Fruit fly (Drosophila melanogaster) whole organism, embryonic: ENCODE measurements around the gene Pex3.

Experiments used
- Aef1 ChIP-seq: fragments of 200-800 bp; sonication (Bioruptor generic); IDR thresholded peaks from 3 replicates; pipeline ENCODE4 v1.3.6; 2022; ENCODE audit warnings: missing biosample characterization, missing genetic modification characterization
- Blimp-1 ChIP-seq: fragments of 200-800 bp; sonication (Bioruptor generic); optimal IDR thresholded peaks from 3 replicates; lab custom pipeline; 2018; ENCODE audit warnings: missing biosample characterization, missing genetic modification characterization, mild to moderate bottlenecking, moderate library complexity, missing genetic modification reagents
- CG10274 ChIP-seq: fragments of 200-800 bp; sonication (Bioruptor generic); optimal IDR thresholded peaks from 3 replicates; lab custom pipeline; 2017; ENCODE audit warnings: missing biosample characterization, mild to moderate bottlenecking, missing genetic modification characterization
- CG10565 ChIP-seq: fragments of 200-800 bp; sonication (Bioruptor generic); optimal IDR thresholded peaks from 3 replicates; lab custom pipeline; 2016; ENCODE audit warnings: missing biosample characterization, mild to moderate bottlenecking, missing genetic modification characterization
- CG10979 ChIP-seq: fragments of 200-800 bp; sonication (Bioruptor generic); optimal IDR thresholded peaks from 2 replicates; lab custom pipeline; 2018; ENCODE audit warnings: missing biosample characterization, mild to moderate bottlenecking, missing genetic modification characterization, moderate library complexity
- CG11504 ChIP-seq: fragments of 200-800 bp; sonication (Bioruptor generic); optimal IDR thresholded peaks from 3 replicates; lab custom pipeline; 2019; ENCODE audit warnings: missing biosample characterization, mild to moderate bottlenecking, missing genetic modification characterization, moderate library complexity
- CG11696 ChIP-seq: fragments of 200-800 bp; sonication (Bioruptor generic); IDR thresholded peaks from 2 replicates; pipeline ENCODE4 v1.3.6; 2022; ENCODE audit warnings: missing biosample characterization, missing genetic modification characterization
- CG15011 ChIP-seq: fragments of 200-800 bp; sonication (Bioruptor generic); optimal IDR thresholded peaks from 3 replicates; lab custom pipeline; 2018; ENCODE audit warnings: missing biosample characterization, mild to moderate bottlenecking, missing genetic modification characterization
- CG16813 ChIP-seq: fragments of 200-800 bp; sonication (Bioruptor generic); IDR thresholded peaks from 3 replicates; pipeline ENCODE4 v1.3.6; 2022; ENCODE audit warnings: missing biosample characterization, missing genetic modification characterization; ENCODE audit not compliant: partially characterized antibody
- CG17186 ChIP-seq: fragments of 200-800 bp; sonication (Bioruptor generic); optimal IDR thresholded peaks from 3 replicates; lab custom pipeline; 2017; ENCODE audit warnings: missing biosample characterization, missing genetic modification reagents, missing genetic modification characterization
- CG18476 ChIP-seq: fragments of 200-800 bp; sonication (Bioruptor generic); optimal IDR thresholded peaks from 2 replicates; lab custom pipeline; 2016; ENCODE audit warnings: missing biosample characterization, mild to moderate bottlenecking, missing genetic modification characterization
- CG18599 ChIP-seq: fragments of 200-800 bp; sonication (Bioruptor generic); optimal IDR thresholded peaks from 3 replicates; lab custom pipeline; 2017; ENCODE audit warnings: missing biosample characterization, missing genetic modification characterization, mild to moderate bottlenecking, moderate library complexity, missing genetic modification reagents
- CG2120 ChIP-seq: fragments of 200-800 bp; sonication (Bioruptor generic); optimal IDR thresholded peaks from 3 replicates; lab custom pipeline; 2016; ENCODE audit warnings: missing biosample characterization, missing genetic modification characterization
- CG2129 ChIP-seq: fragments of 200-800 bp; sonication (Bioruptor generic); IDR thresholded peaks from 2 replicates; pipeline ENCODE4 v1.3.6; 2022; ENCODE audit warnings: missing biosample characterization, missing genetic modification characterization; ENCODE audit not compliant: partially characterized antibody
- CG2199 ChIP-seq: fragments of 200-800 bp; sonication (Bioruptor generic); IDR thresholded peaks from 3 replicates; pipeline ENCODE4 v1.3.6; 2022; ENCODE audit warnings: missing biosample characterization, missing genetic modification characterization
- CG3726 ChIP-seq: fragments of 200-800 bp; sonication (Bioruptor generic); IDR thresholded peaks from 3 replicates; pipeline ENCODE4, ENCODE4 v1.3.6; 2022; ENCODE audit warnings: missing biosample characterization, missing genetic modification characterization
- CG3838 ChIP-seq: fragments of 200-800 bp; sonication (Bioruptor generic); optimal IDR thresholded peaks from 3 replicates; lab custom pipeline; 2016; ENCODE audit warnings: missing biosample characterization, missing genetic modification characterization
- CG4328 ChIP-seq: fragments of 200-800 bp; sonication (Bioruptor generic); optimal IDR thresholded peaks from 3 replicates; lab custom pipeline; 2017; ENCODE audit warnings: missing biosample characterization, missing genetic modification reagents, missing genetic modification characterization
- CG5245 ChIP-seq: fragments of 200-800 bp; sonication (Bioruptor generic); optimal IDR thresholded peaks from 3 replicates; lab custom pipeline; 2016; ENCODE audit warnings: missing biosample characterization, missing genetic modification characterization
- CG7839 ChIP-seq: fragments of 200-800 bp; sonication (Bioruptor generic); optimal IDR thresholded peaks from 3 replicates; lab custom pipeline; 2018; ENCODE audit warnings: missing biosample characterization, mild to moderate bottlenecking, missing genetic modification characterization, moderate library complexity
- Camta ChIP-seq: fragments of 200-800 bp; sonication (Bioruptor generic); optimal IDR thresholded peaks from 2 replicates; lab custom pipeline; 2016; ENCODE audit warnings: missing biosample characterization, missing genetic modification characterization
- Fer3 ChIP-seq: fragments of 200-800 bp; sonication (Bioruptor generic); optimal IDR thresholded peaks from 2 replicates; lab custom pipeline; 2018; ENCODE audit warnings: missing biosample characterization, mild to moderate bottlenecking, missing genetic modification characterization, moderate library complexity
- NC2α ChIP-seq: fragments of 200-800 bp; sonication (Bioruptor generic); optimal IDR thresholded peaks from 2 replicates; lab custom pipeline; 2016; ENCODE audit warnings: missing biosample characterization, missing genetic modification characterization
- Neu2 ChIP-seq: fragments of 200-800 bp; sonication (Bioruptor generic); optimal IDR thresholded peaks from 3 replicates; lab custom pipeline; 2016; ENCODE audit warnings: missing biosample characterization, missing genetic modification characterization, borderline replicate concordance
- Nf-YC ChIP-seq: fragments of 200-800 bp; optimal IDR thresholded peaks from 3 replicates; lab custom pipeline; 2019; ENCODE audit warnings: missing biosample characterization, mild to moderate bottlenecking, missing genetic modification characterization, moderate library complexity
- NfI ChIP-seq: fragments of 200-800 bp; sonication (Bioruptor generic); optimal IDR thresholded peaks from 3 replicates; lab custom pipeline; 2018; ENCODE audit warnings: missing biosample characterization, mild to moderate bottlenecking, missing genetic modification characterization, moderate library complexity
- Pdp1 ChIP-seq, 2 experiments: fragments of 200-800 bp; sonication (Bioruptor generic); optimal IDR thresholded peaks; 3 replicates each; lab custom pipeline; 2016; ENCODE audit warnings: missing biosample characterization in 2 of 2, missing genetic modification characterization in 2 of 2, mild to moderate bottlenecking in 1 of 2, moderate library complexity in 1 of 2
- Six4 ChIP-seq: fragments of 200-800 bp; sonication (Bioruptor generic); optimal IDR thresholded peaks from 2 replicates; lab custom pipeline; 2016; ENCODE audit warnings: missing biosample characterization, missing genetic modification characterization
- Spps ChIP-seq: fragments of 200-800 bp; sonication (Bioruptor generic); optimal IDR thresholded peaks from 2 replicates; lab custom pipeline; 2018; ENCODE audit warnings: missing biosample characterization, mild to moderate bottlenecking, missing genetic modification characterization
- Vsx1 ChIP-seq: fragments of 200-800 bp; sonication (Bioruptor generic); optimal IDR thresholded peaks from 2 replicates; lab custom pipeline; 2017; ENCODE audit warnings: missing biosample characterization, mild to moderate bottlenecking, missing genetic modification characterization, missing genetic modification reagents
- ac ChIP-seq: fragments of 200-800 bp; sonication (Bioruptor generic); optimal IDR thresholded peaks from 3 replicates; lab custom pipeline; 2017; ENCODE audit warnings: missing biosample characterization, mild to moderate bottlenecking, missing genetic modification characterization
- amos ChIP-seq: fragments of 200-800 bp; sonication (Bioruptor generic); IDR thresholded peaks from 2 replicates; pipeline ENCODE4 v1.3.6; 2022; ENCODE audit warnings: missing biosample characterization, missing genetic modification characterization; ENCODE audit not compliant: partially characterized antibody
- chif ChIP-seq, 2 experiments: fragments of 200-800 bp; sonication (Bioruptor generic); optimal IDR thresholded peaks; 3 replicates each; lab custom pipeline; 2016; ENCODE audit warnings: missing biosample characterization in 2 of 2, missing genetic modification characterization in 2 of 2
- chn ChIP-seq: fragments of 200-800 bp; sonication (Bioruptor generic); optimal IDR thresholded peaks from 2 replicates; lab custom pipeline; 2016; ENCODE audit warnings: missing biosample characterization, missing genetic modification characterization
- crol ChIP-seq: fragments of 200-800 bp; sonication (Bioruptor generic); IDR thresholded peaks from 2 replicates; pipeline ENCODE4 v1.3.6; 2022; ENCODE audit warnings: missing biosample characterization, missing genetic modification characterization
- eve ChIP-seq, 2 experiments: fragments of >200 bp; optimal IDR thresholded peaks; 2 replicates each; lab custom pipeline; 2017; ENCODE audit warnings: missing biosample characterization in 2 of 2, missing genetic modification characterization in 2 of 2
- fd102C ChIP-seq: fragments of 200-800 bp; sonication (Bioruptor generic); optimal IDR thresholded peaks from 2 replicates; lab custom pipeline; 2018; ENCODE audit warnings: missing biosample characterization, mild to moderate bottlenecking, missing genetic modification characterization, moderate library complexity
- insv ChIP-seq, 2 experiments: fragments of 200-800 bp; sonication (Bioruptor generic); optimal IDR thresholded peaks; 3 replicates each; lab custom pipeline; 2016 to 2018; ENCODE audit warnings: missing biosample characterization in 2 of 2, missing genetic modification characterization in 2 of 2
- kah ChIP-seq: fragments of 200-800 bp; sonication (Bioruptor generic); optimal IDR thresholded peaks from 2 replicates; lab custom pipeline; 2018; ENCODE audit warnings: missing biosample characterization, mild to moderate bottlenecking, missing genetic modification characterization
- pros ChIP-seq: fragments of 200-800 bp; sonication (Bioruptor generic); optimal IDR thresholded peaks from 3 replicates; lab custom pipeline; 2019; ENCODE audit warnings: missing biosample characterization, mild to moderate bottlenecking, missing genetic modification characterization, moderate library complexity
- ranshi ChIP-seq: fragments of 200-800 bp; sonication (Bioruptor generic); IDR thresholded peaks from 2 replicates; pipeline ENCODE4 v1.3.6; 2022; ENCODE audit warnings: missing biosample characterization, missing genetic modification characterization
- slbo ChIP-seq: fragments of 200-800 bp; sonication (Bioruptor generic); IDR thresholded peaks from 2 replicates; pipeline ENCODE4 v1.3.6; 2022; ENCODE audit warnings: missing biosample characterization, missing genetic modification characterization
- so ChIP-seq: fragments of 200-800 bp; sonication (Bioruptor generic); IDR thresholded peaks from 3 replicates; pipeline ENCODE4 v1.3.6; 2022; ENCODE audit warnings: missing biosample characterization, missing genetic modification characterization
- sob ChIP-seq: fragments of 200-800 bp; sonication (Bioruptor generic); IDR thresholded peaks from 2 replicates; pipeline ENCODE4 v1.3.6; 2022; ENCODE audit warnings: missing biosample characterization, missing genetic modification characterization
- sqz ChIP-seq: fragments of 200-800 bp; sonication (Bioruptor generic); optimal IDR thresholded peaks from 3 replicates; lab custom pipeline; 2018; ENCODE audit warnings: missing biosample characterization, mild to moderate bottlenecking, missing genetic modification characterization
- tgo ChIP-seq: fragments of 200-800 bp; sonication (Bioruptor generic); IDR thresholded peaks from 3 replicates; pipeline ENCODE4 v1.3.6; 2022; ENCODE audit warnings: missing biosample characterization, missing genetic modification characterization
- zen2 ChIP-seq: fragments of 200-800 bp; sonication (Bioruptor generic); IDR thresholded peaks from 3 replicates; pipeline ENCODE4 v1.3.6; 2022; ENCODE audit warnings: missing biosample characterization, missing genetic modification characterization; ENCODE audit not compliant: partially characterized antibody

Pex3 gene

DNA sequence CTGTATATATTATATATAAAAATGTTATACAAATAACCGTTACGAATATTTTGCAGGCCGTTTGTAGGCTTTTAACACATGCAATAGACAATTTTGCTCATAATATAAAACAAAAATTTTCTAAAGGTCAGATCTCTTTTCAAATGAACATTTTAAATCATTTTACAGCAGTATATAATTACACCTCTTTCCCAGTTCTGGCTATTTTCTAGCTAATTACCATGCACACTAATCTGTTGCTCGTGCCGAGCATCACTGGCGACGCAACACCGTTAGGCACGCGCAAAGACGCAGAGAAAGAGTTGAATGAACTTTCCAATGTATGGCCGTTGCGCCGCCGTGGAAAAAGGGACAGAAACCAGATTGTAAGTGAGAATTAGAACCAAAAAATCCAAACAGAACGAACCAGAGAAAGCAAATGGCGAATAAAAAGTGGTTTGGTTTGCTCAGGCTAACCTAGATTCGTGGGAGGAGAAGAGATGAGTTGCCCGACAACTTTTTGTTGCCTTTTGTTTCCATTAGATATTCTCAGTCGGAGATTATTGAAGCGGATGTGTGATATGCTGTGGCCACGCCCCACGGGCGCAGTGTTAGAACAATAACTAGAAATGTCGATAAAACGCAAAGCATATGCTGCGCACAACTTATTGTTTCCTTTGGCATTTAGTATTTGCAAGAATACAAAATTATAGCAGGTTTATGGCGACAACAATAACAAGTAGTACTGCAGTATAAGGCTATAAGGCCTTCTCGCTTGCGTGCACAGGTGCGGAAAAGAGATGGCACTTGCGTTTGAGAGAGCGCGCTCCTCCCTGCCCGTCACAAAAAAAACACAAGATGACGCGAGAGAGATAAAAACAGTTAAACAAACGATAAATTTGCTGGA is 2.8 kb upstream of the Pex3 start (continued):
- TF ChIP-seq crol (GFP tag; lab: Robert Waterston, UW) (peak; percentile 47), ac (GFP tag; lab: Kevin White, UChicago) (no peak), ranshi (GFP tag; lab: Robert Waterston, UW) (0 out of 2 replicates have a peak, but pooled peaks have one; percentile 21), Camta (GFP tag; lab: Kevin White, UChicago) (no peak), Pdp1 (GFP tag; optimal IDR thresholded peaks at IDR 0.05; lab: Kevin White, UChicago) (peak in 1 of 2 experiments; percentile 29), Nf-YC (peak; percentile 20), CG4328 (GFP tag; lab: Kevin White, UChicago) (no peak), CG18599 (GFP tag; lab: Kevin White, UChicago) (no peak), so (GFP tag; lab: Robert Waterston, UW) (no peak), CG2120 (GFP tag; lab: Kevin White, UChicago) (peak; percentile 26), slbo (GFP tag; lab: Robert Waterston, UW) (peak; percentile 60), CG7839 (tag; lab: Kevin White, UChicago) (peak; percentile 14), pros (peak; percentile 81), CG10979 (tag; lab: Kevin White, UChicago) (no peak), CG5245 (GFP tag; lab: Kevin White, UChicago) (no peak), CG11504 (tag; lab: Kevin White, UChicago) (peak; percentile 37), CG3726 (GFP tag; lab: Robert Waterston, UW) (no peak), CG17186 (GFP tag; lab: Kevin White, UChicago) (no peak), CG15011 (GFP tag; lab: Kevin White, UChicago) (no peak), Neu2 (GFP tag; lab: Kevin White, UChicago) (no peak), Blimp-1 (peak; percentile 16), CG2129 (GFP tag; lab: Robert Waterston, UW) (no peak), CG11696 (GFP tag; lab: Robert Waterston, UW) (0 out of 2 replicates have a peak, but pooled peaks have one; percentile 18), CG2199 (GFP tag; lab: Robert Waterston, UW) (peak; percentile 34; the same call in 1 of the 3 replicates), Vsx1 (GFP tag; lab: Kevin White, UChicago) (peak; percentile 69), sob (peak; percentile 25; the same call in 1 of the 2 replicates), CG18476 (GFP tag; lab: Kevin White, UChicago) (no peak), CG3838 (GFP tag; lab: Kevin White, UChicago) (no peak), insv (GFP tag; optimal IDR thresholded peaks at IDR 0.05; lab: Kevin White, UChicago) (peak in 1 of 2 experiments; percentile 80), sqz (GFP tag; lab: Kevin White, UChicago) (peak; percentile 95), chn (GFP tag; lab: Kevin White, UChicago) (peak; percentile 8), Six4 (GFP tag; lab: Kevin White, UChicago) (no peak), Fer3 (tag; lab: Kevin White, UChicago) (peak; percentile 20), CG10274 (no peak), amos (peak; percentile 4; the same call in 1 of the 2 replicates), kah (GFP tag; lab: Kevin White, UChicago) (peak; percentile 0), NfI (GFP tag; lab: Kevin White, UChicago) (no peak), CG10565 (no peak), tgo (GFP tag; lab: Robert Waterston, UW) (0 out of 3 replicates have a peak, but pooled peaks have one; percentile 23), Spps (tag; lab: Kevin White, UChicago) (no peak), fd102C (GFP tag; lab: Kevin White, UChicago) (no peak), Aef1 (GFP tag; lab: Robert Waterston, UW) (peak; percentile 49; the same call in 2 of the 3 replicates), chif (GFP tag; optimal IDR thresholded peaks at IDR 0.05; lab: Kevin White, UChicago) (no peak), eve (GFP tag; optimal IDR thresholded peaks at IDR 0.05; lab: Kevin White, UChicago) (no peak), CG16813 (GFP tag; lab: Robert Waterston, UW) (no peak), NC2α (GFP tag; lab: Kevin White, UChicago) (no peak), zen2 (GFP tag; lab: Robert Waterston, UW) (no peak)
